Worm (Caenorhabditis elegans) whole organism, L2 larva: ENCODE data around the gene snpc-1.3.

Experiments used
- Y55F3AM.14 ChIP-seq: fragments of 200-800 bp; sonication (Bioruptor generic); optimal IDR thresholded peaks from 2 replicates; lab custom pipeline; 2018; ENCODE audit warnings: mild to moderate bottlenecking, missing genetic modification characterization, missing compliant biosample characterization
- alr-1 ChIP-seq: fragments of 150-350 bp; optimal IDR thresholded peaks from 2 replicates; lab custom pipeline; 2014; ENCODE audit warnings: missing biosample characterization, missing genetic modification characterization
- aly-2 ChIP-seq: fragments of 150-350 bp; optimal IDR thresholded peaks from 2 replicates; lab custom pipeline; 2014; ENCODE audit warnings: missing biosample characterization, missing genetic modification characterization
- ama-1 ChIP-seq: fragments of 150-350 bp; optimal IDR thresholded peaks from 2 replicates; lab custom pipeline; 2018; ENCODE audit warnings: inconsistent platforms
- dmd-4 ChIP-seq: sonication (generic microtip); optimal IDR thresholded peaks from 2 replicates; lab custom pipeline; 2017; ENCODE audit warnings: missing biosample characterization, missing genetic modification characterization
- lin-13 ChIP-seq: fragments of 150-350 bp; optimal IDR thresholded peaks from 2 replicates; lab custom pipeline; 2014; ENCODE audit warnings: missing biosample characterization, missing genetic modification reagents, missing genetic modification characterization
- lin-39 ChIP-seq: fragments of 150-350 bp; optimal IDR thresholded peaks from 2 replicates; lab custom pipeline; 2014; ENCODE audit warnings: missing biosample characterization, missing genetic modification reagents, missing genetic modification characterization
- lsy-2 ChIP-seq, 2 experiments: fragments of 150-350 bp in 1 of 2; sonication (generic microtip) in 1 of 2; optimal IDR thresholded peaks; 2 replicates each; lab custom pipeline; 2014 to 2017; ENCODE audit warnings: missing biosample characterization in 2 of 2, missing genetic modification characterization in 2 of 2
- nhr-11 ChIP-seq: fragments of 150-350 bp; optimal IDR thresholded peaks from 2 replicates; lab custom pipeline; 2014; ENCODE audit warnings: missing biosample characterization, missing genetic modification characterization
- nhr-23 ChIP-seq: fragments of 150-350 bp; optimal IDR thresholded peaks from 2 replicates; lab custom pipeline; 2014; ENCODE audit warnings: missing biosample characterization, missing genetic modification reagents, missing genetic modification characterization
- nhr-237 ChIP-seq: fragments of 150-350 bp; optimal IDR thresholded peaks from 2 replicates; lab custom pipeline; 2014; ENCODE audit warnings: missing biosample characterization, missing genetic modification characterization
- snpc-4 ChIP-seq: fragments of 150-350 bp; optimal IDR thresholded peaks from 2 replicates; lab custom pipeline; 2014; ENCODE audit warnings: missing biosample characterization, missing genetic modification characterization
- unc-62 ChIP-seq: fragments of 150-350 bp; optimal IDR thresholded peaks from 2 replicates; lab custom pipeline; 2014; ENCODE audit warnings: missing biosample characterization, missing genetic modification reagents, missing genetic modification characterization
- ztf-11 ChIP-seq: sonication (generic microtip); optimal IDR thresholded peaks from 2 replicates; lab custom pipeline; 2017; ENCODE audit warnings: missing biosample characterization, missing genetic modification characterization

DNA sequence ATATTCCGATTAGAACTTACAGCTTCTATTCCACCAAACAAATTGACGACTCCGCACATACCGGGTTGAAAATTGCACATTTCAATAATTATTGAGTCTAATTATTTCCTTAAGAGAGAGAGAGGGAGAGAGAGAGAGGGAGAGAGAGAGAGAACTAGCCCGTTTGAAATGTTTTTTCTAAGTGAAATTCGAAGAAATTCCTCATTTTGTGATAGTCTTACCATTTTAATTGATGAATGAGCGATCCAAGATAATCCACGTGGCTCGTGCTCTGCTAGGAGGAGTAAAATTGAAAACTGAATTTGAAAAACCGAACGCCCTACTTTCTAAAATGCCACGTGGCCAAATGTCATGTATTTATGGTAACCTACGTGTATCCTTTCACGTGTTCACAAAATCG is 6.5 kb downstream of the snpc-1.3 start, which contains the start of gene F08F3.8:
- TF ChIP-seq lsy-2 (tag; optimal IDR thresholded peaks at IDR 0.05; lab: Kevin White, UChicago) (no peak), nhr-237 (tag; lab: Kevin White, UChicago) (no peak), ztf-11 (no peak), lin-39 (tag; lab: Kevin White, UChicago) (no peak), dmd-4 (no peak), Y55F3AM.14 (no peak), nhr-11 (tag; lab: Kevin White, UChicago) (no peak), alr-1 (tag; lab: Kevin White, UChicago) (no peak), unc-62 (GFP tag; lab: Kevin White, UChicago) (no peak), ama-1 (lab: Kevin White, UChicago) (no peak), nhr-23 (tag; lab: Kevin White, UChicago) (no peak), lin-13 (GFP tag; lab: Kevin White, UChicago) (no peak), snpc-4 (tag; lab: Kevin White, UChicago) (no peak), aly-2 (no peak)
